Worm (Caenorhabditis elegans) whole organism, L1 larva: Measurements from ENCODE around the gene nep-1.
A peak's percentile ranks its signal among the peaks of the same experiment; 100 is the strongest.

Experiments used
- C04F5.9 ChIP-seq: sonication (generic microtip); optimal IDR thresholded peaks from 2 replicates; lab custom pipeline; 2016; ENCODE audit warnings: missing genetic modification characterization, missing compliant biosample characterization
- C16A3.4 ChIP-seq: fragments of 150-350 bp; optimal IDR thresholded peaks from 2 replicates; lab custom pipeline; 2014; ENCODE audit warnings: missing biosample characterization, missing genetic modification characterization
- F16B12.6 ChIP-seq: fragments of 150-350 bp; optimal IDR thresholded peaks from 2 replicates; lab custom pipeline; 2014; ENCODE audit warnings: missing biosample characterization, missing genetic modification characterization
- aha-1 ChIP-seq: fragments of 150-350 bp; optimal IDR thresholded peaks from 2 replicates; lab custom pipeline; 2014; ENCODE audit warnings: missing biosample characterization, missing genetic modification characterization
- aly-2 ChIP-seq: fragments of 150-350 bp; optimal IDR thresholded peaks from 2 replicates; lab custom pipeline; 2014; ENCODE audit warnings: missing biosample characterization, missing genetic modification characterization
- blmp-1 ChIP-seq: fragments of 150-350 bp; optimal IDR thresholded peaks from 2 replicates; lab custom pipeline; 2014; ENCODE audit warnings: missing biosample characterization, missing genetic modification characterization
- ceh-63 ChIP-seq: fragments of 200-800 bp; sonication (Bioruptor generic); optimal IDR thresholded peaks from 2 replicates; lab custom pipeline; 2018; ENCODE audit warnings: mild to moderate bottlenecking, missing genetic modification characterization, missing compliant biosample characterization
- ceh-88 ChIP-seq: fragments of 200-800 bp; sonication (Bioruptor generic); IDR thresholded peaks from 2 replicates; pipeline ENCODE4 v1.3.6; 2022; ENCODE audit warnings: missing genetic modification characterization, missing compliant biosample characterization
- ceh-90 ChIP-seq: sonication (generic microtip); optimal IDR thresholded peaks from 2 replicates; lab custom pipeline; 2016; ENCODE audit warnings: missing genetic modification characterization, missing compliant biosample characterization
- ces-1 ChIP-seq: fragments of 150-350 bp; optimal IDR thresholded peaks from 2 replicates; lab custom pipeline; 2014; ENCODE audit warnings: missing biosample characterization, missing genetic modification reagents, missing genetic modification characterization
- dpl-1 ChIP-seq, 3 experiments: fragments of 150-350 bp in 2 of 3; sonication (generic microtip) in 1 of 3; optimal IDR thresholded peaks; 2 replicates each; lab custom pipeline; 2014 to 2017; ENCODE audit warnings: missing biosample characterization in 3 of 3, missing genetic modification characterization in 3 of 3, missing genetic modification reagents in 3 of 3
- dsc-1 ChIP-seq: sonication (generic microtip); optimal IDR thresholded peaks from 2 replicates; lab custom pipeline; 2016; ENCODE audit warnings: mild to moderate bottlenecking, missing genetic modification characterization, missing compliant biosample characterization
- efl-1 ChIP-seq, 4 experiments: fragments of 150-350 bp; optimal IDR thresholded peaks in 3 of 4; peaks in 1 of 4; 1 replicate in 1 of 4; 2 replicates in 3 of 4; lab custom pipeline; 2014; ENCODE audit warnings: missing biosample characterization in 2 of 4, missing genetic modification characterization in 2 of 4, missing genetic modification reagents in 2 of 4
- efl-3 ChIP-seq: fragments of 200-800 bp; sonication (Bioruptor generic); optimal IDR thresholded peaks from 2 replicates; lab custom pipeline; 2018; ENCODE audit warnings: mild to moderate bottlenecking, missing genetic modification characterization, missing compliant biosample characterization
- egl-13 ChIP-seq: sonication (generic microtip); optimal IDR thresholded peaks from 2 replicates; lab custom pipeline; 2016; ENCODE audit warnings: missing genotype, missing genetic modification reagents, missing genetic modification characterization, missing compliant biosample characterization
- egl-27 ChIP-seq, 2 experiments: fragments of 150-350 bp in 1 of 2; sonication (generic microtip); optimal IDR thresholded peaks; 3 replicates each; lab custom pipeline; 2017 to 2018; ENCODE audit warnings: missing biosample characterization in 2 of 2, missing genetic modification characterization in 2 of 2, missing genetic modification reagents in 2 of 2
- elt-3 ChIP-seq, 6 experiments: fragments of 150-350 bp in 1 of 6; sonication (generic microtip); optimal IDR thresholded peaks; 2 replicates each; lab custom pipeline; 2017 to 2018; ENCODE audit warnings: missing biosample characterization in 6 of 6, missing genetic modification characterization in 6 of 6, inconsistent platforms in 1 of 6
- ets-5 ChIP-seq: fragments of 200-800 bp; sonication (Bioruptor generic); IDR thresholded peaks from 2 replicates; pipeline ENCODE4 v1.3.6; 2022; ENCODE audit warnings: missing genetic modification characterization, missing compliant biosample characterization
- fkh-10 ChIP-seq: sonication (generic microtip); optimal IDR thresholded peaks from 2 replicates; lab custom pipeline; 2017; ENCODE audit warnings: missing biosample characterization, missing genetic modification reagents, missing genetic modification characterization
- grh-1 ChIP-seq: fragments of 200-800 bp; sonication (Bioruptor generic); IDR thresholded peaks from 2 replicates; pipeline ENCODE4 v1.3.6; 2022; ENCODE audit warnings: missing genetic modification reagents, missing genetic modification characterization, missing compliant biosample characterization
- hlh-17 ChIP-seq: fragments of 200-800 bp; sonication (Bioruptor generic); optimal IDR thresholded peaks from 2 replicates; lab custom pipeline; 2018; ENCODE audit warnings: missing genetic modification characterization, mild to moderate bottlenecking, missing compliant biosample characterization, moderate library complexity, borderline replicate concordance
- hlh-4 ChIP-seq: sonication (generic microtip); optimal IDR thresholded peaks from 2 replicates; lab custom pipeline; 2016; ENCODE audit warnings: mild to moderate bottlenecking, missing genetic modification characterization, missing compliant biosample characterization
- hpl-2 ChIP-seq: fragments of 150-350 bp; optimal IDR thresholded peaks from 2 replicates; lab custom pipeline; 2014; ENCODE audit warnings: missing biosample characterization, missing genetic modification reagents, missing genetic modification characterization
- irx-1 ChIP-seq: sonication (generic microtip); optimal IDR thresholded peaks from 2 replicates; lab custom pipeline; 2016; ENCODE audit warnings: missing genetic modification characterization, missing compliant biosample characterization
- isw-1 ChIP-seq: fragments of 200-800 bp; sonication (Bioruptor generic); IDR thresholded peaks from 2 replicates; pipeline ENCODE4 v1.3.6; 2022; ENCODE audit warnings: missing genetic modification characterization, missing compliant biosample characterization
- lin-15B ChIP-seq: fragments of 150-350 bp; sonication (generic microtip); optimal IDR thresholded peaks from 3 replicates; lab custom pipeline; 2014; ENCODE audit warnings: missing biosample characterization, missing genetic modification characterization
- lin-39 ChIP-seq: fragments of 150-350 bp; optimal IDR thresholded peaks from 2 replicates; lab custom pipeline; 2014; ENCODE audit warnings: missing biosample characterization, missing genetic modification reagents, missing genetic modification characterization
- lir-3 ChIP-seq: sonication (generic microtip); optimal IDR thresholded peaks from 2 replicates; lab custom pipeline; 2016; ENCODE audit warnings: mild to moderate bottlenecking, missing genetic modification characterization, moderate library complexity, missing compliant biosample characterization; ENCODE audit not compliant: poor library complexity
- lsy-2 ChIP-seq, 2 experiments: fragments of 150-350 bp; optimal IDR thresholded peaks; 2 replicates each; lab custom pipeline; 2014; ENCODE audit warnings: missing biosample characterization in 2 of 2, missing genetic modification characterization in 2 of 2
- mdl-1 ChIP-seq, 2 experiments: fragments of 150-350 bp; optimal IDR thresholded peaks; 2 replicates each; lab custom pipeline; 2014 to 2017; ENCODE audit warnings: missing biosample characterization in 2 of 2, missing genetic modification characterization in 2 of 2, inconsistent platforms in 1 of 2
- mep-1 ChIP-seq: fragments of 150-350 bp; optimal IDR thresholded peaks from 2 replicates; lab custom pipeline; 2014; ENCODE audit warnings: missing biosample characterization, missing genetic modification characterization
- nhr-11 ChIP-seq: fragments of 150-350 bp; optimal IDR thresholded peaks from 2 replicates; lab custom pipeline; 2014; ENCODE audit warnings: missing biosample characterization, missing genetic modification characterization
- nhr-12 ChIP-seq: sonication (generic microtip); optimal IDR thresholded peaks from 2 replicates; lab custom pipeline; 2017; ENCODE audit warnings: missing biosample characterization, missing genetic modification characterization
- nhr-19 ChIP-seq: fragments of 200-800 bp; sonication (Bioruptor generic); conservative IDR thresholded peaks from 2 replicates; pipeline ENCODE4 v1.3.6; 2022; ENCODE audit warnings: missing genetic modification characterization, missing compliant biosample characterization
- nhr-47 ChIP-seq: sonication (generic microtip); optimal IDR thresholded peaks from 2 replicates; lab custom pipeline; 2016; ENCODE audit warnings: mild to moderate bottlenecking, missing genetic modification characterization, moderate library complexity, missing compliant biosample characterization
- nhr-77 ChIP-seq: fragments of 150-350 bp; optimal IDR thresholded peaks from 2 replicates; lab custom pipeline; 2014; ENCODE audit warnings: missing biosample characterization, missing genetic modification characterization
- nhr-85 ChIP-seq: sonication (generic microtip); peaks from one replicate; lab custom pipeline; 2016; ENCODE audit warnings: missing genetic modification characterization, inconsistent platforms, missing compliant biosample characterization
- nhr-90 ChIP-seq: sonication (generic microtip); optimal IDR thresholded peaks from 2 replicates; lab custom pipeline; 2016; ENCODE audit warnings: mild to moderate bottlenecking, missing genetic modification characterization, missing compliant biosample characterization; ENCODE audit not compliant: poor library complexity
- pag-3 ChIP-seq: sonication (generic microtip); optimal IDR thresholded peaks from 2 replicates; lab custom pipeline; 2017; ENCODE audit warnings: missing genetic modification characterization, mild to moderate bottlenecking, missing compliant biosample characterization, antibody characterized with exemption, borderline replicate concordance; ENCODE audit not compliant: insufficient read depth
- pax-3 ChIP-seq: fragments of 200-800 bp; sonication (Bioruptor generic); optimal IDR thresholded peaks from 2 replicates; lab custom pipeline; 2018; ENCODE audit warnings: mild to moderate bottlenecking, missing genetic modification characterization, moderate library complexity, missing compliant biosample characterization
- snpc-4 ChIP-seq: fragments of 150-350 bp; optimal IDR thresholded peaks from 2 replicates; lab custom pipeline; 2014; ENCODE audit warnings: missing biosample characterization, missing genetic modification characterization
- sox-4 ChIP-seq: sonication (generic microtip); optimal IDR thresholded peaks from 2 replicates; lab custom pipeline; 2016; ENCODE audit warnings: missing genetic modification characterization, missing compliant biosample characterization
- swsn-7 ChIP-seq: sonication (generic microtip); optimal IDR thresholded peaks from 2 replicates; lab custom pipeline; 2016; ENCODE audit warnings: missing genetic modification characterization, missing compliant biosample characterization
- tbx-2 ChIP-seq: sonication (generic microtip); optimal IDR thresholded peaks from 2 replicates; lab custom pipeline; 2016; ENCODE audit warnings: missing genetic modification characterization, missing compliant biosample characterization
- unc-130 ChIP-seq: fragments of 150-350 bp; optimal IDR thresholded peaks from 2 replicates; lab custom pipeline; 2017; ENCODE audit warnings: missing biosample characterization, missing genetic modification characterization, inconsistent platforms
- unc-30 ChIP-seq: sonication (generic microtip); optimal IDR thresholded peaks from 2 replicates; lab custom pipeline; 2017; ENCODE audit warnings: missing biosample characterization, missing genetic modification characterization
- unc-86 ChIP-seq: sonication (generic microtip); optimal IDR thresholded peaks from 2 replicates; lab custom pipeline; 2016; ENCODE audit warnings: missing genetic modification characterization, missing compliant biosample characterization
- unc-98 ChIP-seq: fragments of 200-800 bp; sonication (Bioruptor generic); IDR thresholded peaks from 2 replicates; pipeline ENCODE4 v1.3.6; 2022; ENCODE audit warnings: missing genetic modification characterization, missing compliant biosample characterization
- vab-15 ChIP-seq: sonication (generic microtip); optimal IDR thresholded peaks from 2 replicates; lab custom pipeline; 2017; ENCODE audit warnings: missing genotype, mild to moderate bottlenecking, missing genetic modification characterization, missing compliant biosample characterization
- xbp-1 ChIP-seq: sonication (generic microtip); optimal IDR thresholded peaks from 2 replicates; lab custom pipeline; 2016; ENCODE audit warnings: missing genetic modification characterization, missing compliant biosample characterization
- zag-1 ChIP-seq: fragments of 150-350 bp; optimal IDR thresholded peaks from 2 replicates; lab custom pipeline; 2014; ENCODE audit warnings: missing biosample characterization, missing genetic modification characterization
- zip-4 ChIP-seq: fragments of 200-800 bp; sonication (Bioruptor generic); optimal IDR thresholded peaks from 2 replicates; lab custom pipeline; 2018; ENCODE audit warnings: mild to moderate bottlenecking, missing genetic modification characterization, moderate library complexity, missing compliant biosample characterization
- ztf-11 ChIP-seq, 2 experiments: sonication (generic microtip); optimal IDR thresholded peaks; 2 replicates each; lab custom pipeline; 2016 to 2017; ENCODE audit warnings: missing genetic modification characterization in 2 of 2, missing biosample characterization in 1 of 2, missing compliant biosample characterization in 1 of 2

The nep-1 gene

ce11 chrII:11619171-11619570, 37.8 kb downstream of the nep-1 start (continued):
- TF ChIP-seq aly-2 (tag; lab: Kevin White, UChicago), result peak; percentile 52
- TF ChIP-seq ceh-90 (tag; lab: Kevin White, UChicago), result no peak
- TF ChIP-seq nhr-90 (tag; lab: Kevin White, UChicago), result peak; percentile 24
- TF ChIP-seq swsn-7, result no peak
- TF ChIP-seq nhr-11, result no peak
- no peak for TF ChIP-seq hlh-4 (tag; lab: Kevin White, UChicago)
- TF ChIP-seq fkh-10, result no peak
- no peak for TF ChIP-seq irx-1
- TF ChIP-seq lin-39 (tag; lab: Kevin White, UChicago), result no peak
- TF ChIP-seq nhr-47 (tag; lab: Kevin White, UChicago), result no peak
- peak; percentile 20 to 47 for TF ChIP-seq efl-1 (optimal IDR thresholded peaks at IDR 0.05; lab: Kevin White, UChicago)
- TF ChIP-seq efl-1 (GFP tag; optimal IDR thresholded peaks at IDR 0.05 in 1 of 2; lab: Kevin White, UChicago), result peak in 1 of 2 experiments; percentile 88
- TF ChIP-seq grh-1 (GFP tag; lab: Robert Waterston, UW), result no peak
- TF ChIP-seq ets-5 (GFP tag; lab: Robert Waterston, UW), result no peak
- TF ChIP-seq elt-3 (tag; optimal IDR thresholded peaks at IDR 0.05; lab: Kevin White, UChicago), result peak in 5 of 6 experiments; percentile 16 to 63 (median 55)
- no peak for TF ChIP-seq ceh-63 (GFP tag; lab: Kevin White, UChicago)
- TF ChIP-seq lir-3, result no peak
- TF ChIP-seq ceh-88 (GFP tag; lab: Robert Waterston, UW), result no peak
- no peak for TF ChIP-seq pax-3 (tag; lab: Kevin White, UChicago)
- no peak for TF ChIP-seq egl-27 (tag; optimal IDR thresholded peaks at IDR 0.05; lab: Kevin White, UChicago)
- TF ChIP-seq hpl-2 (GFP tag; lab: Kevin White, UChicago), result no peak
- TF ChIP-seq vab-15, result no peak
- TF ChIP-seq nhr-77 (tag; lab: Kevin White, UChicago), result peak; percentile 33
- TF ChIP-seq xbp-1 (tag; lab: Kevin White, UChicago), result peak; percentile 11
- TF ChIP-seq zag-1 (tag; lab: Kevin White, UChicago), result no peak
- peak; percentile 16 for TF ChIP-seq snpc-4 (tag; lab: Kevin White, UChicago)
- TF ChIP-seq tbx-2, result peak; percentile 34
- no peak for TF ChIP-seq hlh-17 (GFP tag; lab: Kevin White, UChicago)
- TF ChIP-seq unc-86 (tag; lab: Kevin White, UChicago), result no peak
- peak in 1 of 2 experiments; percentile 47 for TF ChIP-seq mdl-1 (tag; optimal IDR thresholded peaks at IDR 0.05; lab: Kevin White, UChicago)
- TF ChIP-seq zip-4 (GFP tag; lab: Kevin White, UChicago), result no peak
- peak; percentile 18 to 39 for TF ChIP-seq lsy-2 (tag; optimal IDR thresholded peaks at IDR 0.05; lab: Kevin White, UChicago)
- TF ChIP-seq unc-30 (tag; lab: Kevin White, UChicago), result no peak
- no peak for TF ChIP-seq C16A3.4
- TF ChIP-seq ztf-11 (tag; optimal IDR thresholded peaks at IDR 0.05; lab: Kevin White, UChicago), result no peak
- no peak for TF ChIP-seq sox-4 (tag; lab: Kevin White, UChicago)
- TF ChIP-seq F16B12.6, result no peak
- TF ChIP-seq blmp-1 (tag; lab: Kevin White, UChicago), result peak; percentile 66
- TF ChIP-seq aha-1, result no peak
- peak; percentile 87 for TF ChIP-seq nhr-85 (tag; lab: Kevin White, UChicago)
- TF ChIP-seq ces-1 (GFP tag; lab: Kevin White, UChicago), result no peak
- no peak for TF ChIP-seq nhr-19
- TF ChIP-seq isw-1 (GFP tag; lab: Robert Waterston, UW), result no peak
- TF ChIP-seq egl-13 (tag; lab: Kevin White, UChicago), result no peak
- TF ChIP-seq efl-3 (GFP tag; lab: Kevin White, UChicago), result no peak
- TF ChIP-seq dsc-1 (tag; lab: Kevin White, UChicago), result no peak
- TF ChIP-seq mep-1 (tag; lab: Kevin White, UChicago), result peak; percentile 68
- no peak for TF ChIP-seq lin-15B (tag; lab: Kevin White, UChicago)
- TF ChIP-seq C04F5.9 (tag; lab: Kevin White, UChicago), result no peak
- peak; percentile 50 for TF ChIP-seq unc-130 (tag; lab: Kevin White, UChicago)
- no peak for TF ChIP-seq pag-3 (tag; lab: Kevin White, UChicago)
- TF ChIP-seq nhr-12 (tag; lab: Kevin White, UChicago), result no peak
- no peak for TF ChIP-seq unc-98 (GFP tag; lab: Robert Waterston, UW)
- TF ChIP-seq dpl-1 (GFP tag; optimal IDR thresholded peaks at IDR 0.05; lab: Kevin White, UChicago), result no peak
